Worm (Caenorhabditis elegans) whole organism, young adult: Measurements from ENCODE around the gene F20B6.6.

Experiments
- B0019.2 ChIP-seq: fragments of 200-800 bp; sonication (Bioruptor generic); conservative IDR thresholded peaks from 2 replicates; pipeline ENCODE4 v1.3.6; 2022; ENCODE audit warnings: missing genetic modification reagents, missing genetic modification characterization, missing compliant biosample characterization
- B0035.1 ChIP-seq: sonication (generic microtip); optimal IDR thresholded peaks from 2 replicates; lab custom pipeline; 2016; ENCODE audit warnings: missing genetic modification characterization, mild to moderate bottlenecking, missing compliant biosample characterization, missing genotype, missing genetic modification reagents
- B0336.3 ChIP-seq: fragments of 200-800 bp; sonication (Bioruptor generic); IDR thresholded peaks from 2 replicates; pipeline ENCODE4 v1.3.6; 2022; ENCODE audit warnings: missing genetic modification characterization, missing compliant biosample characterization
- C06A6.2 ChIP-seq: fragments of 200-800 bp; sonication (Bioruptor generic); conservative IDR thresholded peaks from 2 replicates; pipeline ENCODE4 v1.3.6; 2022; ENCODE audit warnings: missing genetic modification characterization, missing compliant biosample characterization
- F10E7.11 ChIP-seq: sonication (generic microtip); optimal IDR thresholded peaks from 2 replicates; lab custom pipeline; 2017; ENCODE audit warnings: mild to moderate bottlenecking, missing genetic modification characterization, moderate library complexity, missing compliant biosample characterization
- F33H1.4 ChIP-seq: fragments of 200-800 bp; sonication (Bioruptor generic); IDR thresholded peaks from 2 replicates; pipeline ENCODE4 v1.3.6; 2022; ENCODE audit warnings: missing genetic modification reagents, missing genetic modification characterization, missing compliant biosample characterization
- F39B2.1 ChIP-seq: fragments of 200-800 bp; sonication (Bioruptor generic); IDR thresholded peaks from 2 replicates; pipeline ENCODE4 v1.3.6; 2022; ENCODE audit warnings: missing genetic modification reagents, missing genetic modification characterization, missing compliant biosample characterization
- F57A8.1 ChIP-seq: fragments of 200-800 bp; sonication (Bioruptor generic); optimal IDR thresholded peaks from 2 replicates; lab custom pipeline; 2018; ENCODE audit warnings: mild to moderate bottlenecking, missing genetic modification characterization, moderate library complexity, missing compliant biosample characterization
- Y53F4B.3 ChIP-seq: fragments of 200-800 bp; sonication (Bioruptor generic); IDR thresholded peaks from 2 replicates; pipeline ENCODE4 v1.3.6; 2022; ENCODE audit warnings: missing genetic modification reagents, missing genetic modification characterization, missing compliant biosample characterization
- Y53G8AR.9 ChIP-seq: fragments of 200-800 bp; sonication (Bioruptor generic); conservative IDR thresholded peaks from 2 replicates; pipeline ENCODE4 v1.3.6; 2022; ENCODE audit warnings: missing genetic modification reagents, missing genetic modification characterization, missing compliant biosample characterization
- aptf-2 ChIP-seq: fragments of 200-800 bp; sonication (Bioruptor generic); conservative IDR thresholded peaks from 2 replicates; pipeline ENCODE4 v1.3.6; 2022; ENCODE audit warnings: missing genetic modification reagents, missing genetic modification characterization, missing compliant biosample characterization
- cebp-2 ChIP-seq: fragments of 200-800 bp; sonication (Bioruptor generic); IDR thresholded peaks from 2 replicates; pipeline ENCODE4 v1.3.6; 2022; ENCODE audit warnings: missing genetic modification characterization, missing compliant biosample characterization
- ceh-100 ChIP-seq: fragments of 200-800 bp; sonication (Bioruptor generic); IDR thresholded peaks from 2 replicates; pipeline ENCODE4 v1.3.6; 2022; ENCODE audit warnings: missing genetic modification reagents, missing genetic modification characterization, missing compliant biosample characterization
- ceh-27 ChIP-seq: fragments of 200-800 bp; sonication (Bioruptor generic); optimal IDR thresholded peaks from 2 replicates; lab custom pipeline; 2018; ENCODE audit warnings: mild to moderate bottlenecking, missing genetic modification characterization, moderate library complexity, missing compliant biosample characterization
- die-1 ChIP-seq: sonication (generic microtip); optimal IDR thresholded peaks from 2 replicates; lab custom pipeline; 2016; ENCODE audit warnings: missing genotype, mild to moderate bottlenecking, missing genetic modification characterization, missing compliant biosample characterization
- egrh-3 ChIP-seq: fragments of 200-800 bp; sonication (Bioruptor generic); IDR thresholded peaks from 2 replicates; pipeline ENCODE4 v1.3.6; 2022; ENCODE audit warnings: missing genetic modification reagents, missing genetic modification characterization, missing compliant biosample characterization
- fkh-3 ChIP-seq: sonication (generic microtip); optimal IDR thresholded peaks from 2 replicates; lab custom pipeline; 2016; ENCODE audit warnings: mild to moderate bottlenecking, missing genetic modification characterization, missing compliant biosample characterization
- hlh-12 ChIP-seq: sonication (generic microtip); optimal IDR thresholded peaks from 2 replicates; lab custom pipeline; 2016; ENCODE audit warnings: missing genetic modification characterization, missing compliant biosample characterization
- hlh-26 ChIP-seq: fragments of 200-800 bp; sonication (Bioruptor generic); conservative IDR thresholded peaks from 2 replicates; pipeline ENCODE4 v1.3.6; 2022; ENCODE audit warnings: missing genetic modification reagents, missing genetic modification characterization, missing compliant biosample characterization
- nhr-27 ChIP-seq: fragments of 200-800 bp; sonication (Bioruptor generic); optimal IDR thresholded peaks from 2 replicates; lab custom pipeline; 2018; ENCODE audit warnings: mild to moderate bottlenecking, missing genetic modification characterization, moderate library complexity, missing compliant biosample characterization
- pbrm-1 ChIP-seq: fragments of 200-800 bp; sonication (Bioruptor generic); IDR thresholded peaks from 2 replicates; pipeline ENCODE4 v1.3.6; 2022; ENCODE audit warnings: missing genetic modification reagents, missing genetic modification characterization, missing compliant biosample characterization
- snpc-3.4 ChIP-seq: sonication (generic microtip); optimal IDR thresholded peaks from 2 replicates; lab custom pipeline; 2017; ENCODE audit warnings: missing genetic modification characterization, mild to moderate bottlenecking, missing compliant biosample characterization, antibody characterized with exemption, moderate library complexity, missing genotype, missing genetic modification reagents
- tlf-1 ChIP-seq: fragments of 200-800 bp; sonication (Bioruptor generic); optimal IDR thresholded peaks from 2 replicates; lab custom pipeline; 2018; ENCODE audit warnings: mild to moderate bottlenecking, missing genetic modification characterization, missing compliant biosample characterization
- unc-62 ChIP-seq: fragments of 150-350 bp; optimal IDR thresholded peaks from 2 replicates; lab custom pipeline; 2014; ENCODE audit warnings: missing biosample characterization, missing genetic modification reagents, missing genetic modification characterization
- xnd-1 ChIP-seq: sonication (generic microtip); optimal IDR thresholded peaks from 2 replicates; lab custom pipeline; 2016; ENCODE audit warnings: missing genotype, missing genetic modification reagents, missing genetic modification characterization, missing compliant biosample characterization
- zim-3 ChIP-seq: sonication (generic microtip); optimal IDR thresholded peaks from 2 replicates; lab custom pipeline; 2017; ENCODE audit warnings: mild to moderate bottlenecking, missing genetic modification characterization, moderate library complexity, missing compliant biosample characterization
- ztf-18 ChIP-seq: sonication (generic microtip); optimal IDR thresholded peaks from 2 replicates; lab custom pipeline; 2016; ENCODE audit warnings: missing genotype, mild to moderate bottlenecking, missing genetic modification characterization, missing compliant biosample characterization
- ztf-25 ChIP-seq: fragments of 200-800 bp; sonication (Bioruptor generic); IDR thresholded peaks from 2 replicates; pipeline ENCODE4 v1.3.6; 2022; ENCODE audit warnings: missing genetic modification reagents, missing genetic modification characterization, missing compliant biosample characterization
- ztf-26 ChIP-seq: sonication (generic microtip); optimal IDR thresholded peaks from 2 replicates; lab custom pipeline; 2017; ENCODE audit warnings: missing genetic modification characterization, missing compliant biosample characterization

The F20B6.6 gene

DNA sequence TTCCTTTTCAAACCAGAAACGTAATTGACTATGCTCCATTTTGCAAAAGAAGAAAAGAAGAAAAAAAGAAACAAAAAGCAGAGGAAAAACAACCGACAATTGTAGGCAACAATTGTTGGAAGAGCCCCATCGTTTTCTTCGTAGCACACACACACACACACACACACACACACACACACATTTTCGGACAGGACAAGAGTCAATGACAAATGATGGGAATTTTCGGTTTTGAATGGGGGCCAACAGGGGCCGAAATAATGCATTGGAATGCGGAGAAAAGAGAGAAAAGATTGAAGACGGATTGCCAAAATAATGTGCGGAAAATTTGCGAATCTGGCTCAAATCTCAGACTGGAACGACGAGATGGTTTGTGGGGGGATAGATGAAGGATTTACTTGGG, 47.2 kb downstream of the F20B6.6 start:
- TF ChIP-seq B0336.3 (no peak), tlf-1 (GFP tag; lab: Kevin White, UChicago) (no peak), Y53G8AR.9 (GFP tag; lab: Robert Waterston, UW) (no peak), cebp-2 (GFP tag; lab: Robert Waterston, UW) (no peak), ztf-25 (GFP tag; lab: Robert Waterston, UW) (no peak), F10E7.11 (tag; lab: Kevin White, UChicago) (no peak), pbrm-1 (GFP tag; lab: Robert Waterston, UW) (no peak), die-1 (no peak), C06A6.2 (GFP tag; lab: Robert Waterston, UW) (no peak), ztf-18 (tag; lab: Kevin White, UChicago) (no peak), B0019.2 (GFP tag; lab: Robert Waterston, UW) (no peak), ztf-26 (tag; lab: Kevin White, UChicago) (no peak), ceh-27 (GFP tag; lab: Kevin White, UChicago) (no peak), F33H1.4 (GFP tag; lab: Robert Waterston, UW) (no peak), ceh-100 (GFP tag; lab: Robert Waterston, UW) (no peak), F57A8.1 (no peak)

DNA sequence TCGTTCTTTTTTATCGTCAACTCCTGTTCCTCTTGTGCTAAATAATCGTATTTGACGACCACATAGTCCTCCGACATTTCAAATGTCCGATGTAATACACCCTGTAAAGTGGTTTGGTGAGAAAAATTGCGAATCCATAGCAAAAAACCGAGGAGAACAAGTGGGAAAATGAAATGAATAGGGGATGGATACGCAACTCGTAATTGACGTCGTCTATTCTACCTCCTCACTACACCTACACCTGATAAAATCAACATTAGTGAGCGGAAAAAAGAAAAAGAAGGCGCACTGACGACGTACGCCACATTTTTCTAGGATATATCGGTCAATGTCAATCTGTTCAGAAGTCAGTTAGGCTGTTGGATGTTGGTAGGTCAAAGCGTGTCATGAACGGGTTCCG, 48.7 kb downstream of the F20B6.6 start, which contains the start of gene nck-1:
TSS of gene nck-1 (minus strand) at position 101 of the 400 bp plus-strand sequence.
- TF ChIP-seq hlh-26 (no peak), F39B2.1 (GFP tag; lab: Robert Waterston, UW) (no peak), unc-62 (GFP tag; lab: Kevin White, UChicago) (no peak), snpc-3.4 (tag; lab: Kevin White, UChicago) (no peak), nhr-27 (tag; lab: Kevin White, UChicago) (no peak), fkh-3 (tag; lab: Kevin White, UChicago) (no peak), egrh-3 (GFP tag; lab: Robert Waterston, UW) (no peak), hlh-12 (no peak), B0035.1 (tag; lab: Kevin White, UChicago) (no peak), zim-3 (tag; lab: Kevin White, UChicago) (no peak), Y53F4B.3 (no peak), xnd-1 (tag; lab: Kevin White, UChicago) (no peak), tlf-1 (GFP tag; lab: Kevin White, UChicago) (no peak), aptf-2 (GFP tag; lab: Robert Waterston, UW) (no peak)
- TF ChIP-seq, all 124 proteins: peak for 0
